Worm (Caenorhabditis elegans) whole organism, early embryonic: ENCODE data around the gene tam-1.

Experiments
- ama-1 ChIP-seq: fragments of 150-350 bp; optimal IDR thresholded peaks from 2 replicates; lab custom pipeline; 2014
- flt-1 ChIP-seq: fragments of 200-800 bp; sonication (Bioruptor generic); IDR thresholded peaks from 2 replicates; pipeline ENCODE4 v1.3.6; 2022; ENCODE audit warnings: missing genetic modification characterization, missing compliant biosample characterization
- hnd-1 ChIP-seq: sonication (generic microtip); optimal IDR thresholded peaks from 2 replicates; lab custom pipeline; 2016; ENCODE audit warnings: missing genetic modification characterization, missing compliant biosample characterization
- pes-1 ChIP-seq: fragments of 200-800 bp; sonication (Bioruptor generic); IDR thresholded peaks from 2 replicates; pipeline ENCODE4 v1.3.6; 2022; ENCODE audit warnings: missing genetic modification reagents, missing genetic modification characterization, missing compliant biosample characterization
- scrt-1 ChIP-seq: fragments of 200-800 bp; sonication (Bioruptor generic); IDR thresholded peaks from 2 replicates; pipeline ENCODE4 v1.3.6; 2022; ENCODE audit warnings: missing genetic modification characterization, missing compliant biosample characterization

DNA sequence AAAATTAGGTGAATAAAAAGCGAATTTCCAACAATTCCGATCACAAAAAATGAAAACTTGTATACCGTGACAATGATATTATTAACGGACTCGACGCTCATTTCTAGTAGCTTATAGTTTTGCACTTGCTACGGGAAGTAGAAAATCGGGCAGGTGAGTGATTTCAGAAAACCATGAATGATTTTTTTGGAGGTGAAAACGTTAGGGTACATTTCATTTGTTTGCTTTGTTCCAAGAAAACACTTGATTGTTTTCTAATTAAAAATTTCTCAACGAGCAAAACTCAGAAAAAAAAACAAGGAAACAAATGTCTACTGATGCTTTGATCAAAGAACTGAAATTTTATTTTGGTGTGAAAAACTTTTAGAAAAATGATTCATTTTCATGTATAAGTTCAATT is 18.0 kb upstream of the tam-1 start, which contains the start of gene srsx-12:
- TF ChIP-seq flt-1 (GFP tag; lab: Robert Waterston, UW) (no peak), ama-1 (no peak), hnd-1 (tag; lab: Kevin White, UChicago) (no peak), pes-1 (GFP tag; lab: Robert Waterston, UW) (no peak), scrt-1 (GFP tag; lab: Robert Waterston, UW) (no peak)
